Fruit fly (Drosophila melanogaster) whole organism, embryonic: ENCODE results near the gene CG14362.

ENCODE experiments used
- B-H2 ChIP-seq: fragments of 200-800 bp; sonication (Bioruptor generic); optimal IDR thresholded peaks from 2 replicates; lab custom pipeline; 2018; ENCODE audit warnings: missing biosample characterization, mild to moderate bottlenecking, missing genetic modification characterization
- Bgb ChIP-seq: fragments of 200-800 bp; sonication (Bioruptor generic); IDR thresholded peaks from 2 replicates; pipeline ENCODE4 v1.3.6; 2022; ENCODE audit warnings: missing biosample characterization, missing genetic modification characterization; ENCODE audit not compliant: partially characterized antibody
- BtbVII ChIP-seq: fragments of 200-800 bp; sonication (Bioruptor generic); optimal IDR thresholded peaks from 3 replicates; lab custom pipeline; 2017; ENCODE audit warnings: missing biosample characterization, mild to moderate bottlenecking, missing genetic modification characterization
- CG1024 ChIP-seq: fragments of 200-800 bp; sonication (Bioruptor generic); IDR thresholded peaks from 2 replicates; pipeline ENCODE4 v1.3.6; 2022; ENCODE audit warnings: missing biosample characterization, missing genetic modification characterization
- CG10274 ChIP-seq: fragments of 200-800 bp; sonication (Bioruptor generic); optimal IDR thresholded peaks from 3 replicates; lab custom pipeline; 2017; ENCODE audit warnings: missing biosample characterization, mild to moderate bottlenecking, missing genetic modification characterization
- CG10462 ChIP-seq: fragments of 200-800 bp; sonication (Bioruptor generic); optimal IDR thresholded peaks from 2 replicates; lab custom pipeline; 2016; ENCODE audit warnings: missing biosample characterization, missing genetic modification characterization
- CG11247 ChIP-seq: fragments of 200-800 bp; sonication (Bioruptor generic); IDR thresholded peaks from 2 replicates; pipeline ENCODE4 v1.3.6; 2022; ENCODE audit warnings: missing biosample characterization, missing genetic modification characterization
- CG11695 ChIP-seq: fragments of 200-800 bp; sonication (Bioruptor generic); IDR thresholded peaks from 3 replicates; pipeline ENCODE4 v1.3.6; 2022; ENCODE audit warnings: missing biosample characterization, missing genetic modification characterization
- CG12769 ChIP-seq: fragments of 200-800 bp; sonication (Bioruptor generic); optimal IDR thresholded peaks from 2 replicates; lab custom pipeline; 2019; ENCODE audit warnings: missing biosample characterization, mild to moderate bottlenecking, missing genetic modification characterization, moderate library complexity
- CG14014 ChIP-seq: fragments of 200-800 bp; sonication (Bioruptor generic); IDR thresholded peaks from 2 replicates; pipeline ENCODE4 v1.3.6; 2022; ENCODE audit warnings: missing biosample characterization, missing genetic modification characterization
- CG1529 ChIP-seq: fragments of 200-800 bp; sonication (Bioruptor generic); optimal IDR thresholded peaks from 3 replicates; lab custom pipeline; 2018; ENCODE audit warnings: missing biosample characterization, missing genetic modification characterization
- CG15696 ChIP-seq: fragments of 200-800 bp; sonication (Bioruptor generic); optimal IDR thresholded peaks from 2 replicates; lab custom pipeline; 2019; ENCODE audit warnings: missing biosample characterization, mild to moderate bottlenecking, missing genetic modification characterization, moderate library complexity
- CG16815 ChIP-seq: fragments of 200-800 bp; sonication (Bioruptor generic); optimal IDR thresholded peaks from 3 replicates; lab custom pipeline; 2017; ENCODE audit warnings: missing biosample characterization, mild to moderate bottlenecking, missing genetic modification characterization
- CG17385 ChIP-seq: fragments of 200-800 bp; sonication (Bioruptor generic); optimal IDR thresholded peaks from 3 replicates; lab custom pipeline; 2018; ENCODE audit warnings: missing biosample characterization, mild to moderate bottlenecking, missing genetic modification characterization
- CG32532 ChIP-seq: fragments of 200-800 bp; sonication (Bioruptor generic); IDR thresholded peaks from 2 replicates; pipeline ENCODE4 v1.3.6; 2022; ENCODE audit warnings: missing biosample characterization, missing genetic modification characterization
- CG4360 ChIP-seq: fragments of 200-800 bp; sonication (Bioruptor generic); IDR thresholded peaks from 2 replicates; pipeline ENCODE4 v1.3.6; 2022; ENCODE audit warnings: missing biosample characterization, missing genetic modification characterization
- CG43689 ChIP-seq: fragments of 200-800 bp; sonication (Bioruptor generic); IDR thresholded peaks from 2 replicates; pipeline ENCODE4 v1.3.6; 2022; ENCODE audit warnings: missing biosample characterization, missing genetic modification characterization
- CG6272 ChIP-seq: fragments of 200-800 bp; sonication (Bioruptor generic); IDR thresholded peaks from 2 replicates; pipeline ENCODE4 v1.3.6; 2022; ENCODE audit warnings: missing biosample characterization, missing genetic modification characterization
- CHES-1-like ChIP-seq: fragments of 200-800 bp; sonication (Bioruptor generic); optimal IDR thresholded peaks from 2 replicates; lab custom pipeline; 2016; ENCODE audit warnings: missing biosample characterization, missing genetic modification characterization
- Dll ChIP-seq: fragments of 200-800 bp; sonication (Bioruptor generic); IDR thresholded peaks from 4 replicates; pipeline ENCODE4 v1.3.6; 2022; ENCODE audit warnings: missing biosample characterization, missing genetic modification characterization; ENCODE audit not compliant: partially characterized antibody
- Doc3 ChIP-seq: fragments of 200-800 bp; sonication (Bioruptor generic); IDR thresholded peaks from 3 replicates; pipeline ENCODE4 v1.3.6; 2022; ENCODE audit warnings: missing biosample characterization, missing genetic modification characterization; ENCODE audit not compliant: partially characterized antibody
- Drgx ChIP-seq: fragments of 200-800 bp; sonication (Bioruptor generic); IDR thresholded peaks from 2 replicates; pipeline ENCODE4 v1.3.6; 2022; ENCODE audit warnings: missing biosample characterization, missing genetic modification characterization
- E2f2 ChIP-seq: fragments of 200-800 bp; sonication (Bioruptor generic); IDR thresholded peaks from 2 replicates; pipeline ENCODE4 v1.3.6; 2022; ENCODE audit warnings: missing biosample characterization, missing genetic modification characterization
- Eip74EF ChIP-seq, 2 experiments: fragments of 200-800 bp in 1 of 2; fragments of >200 bp in 1 of 2; sonication (Bioruptor generic) in 1 of 2; optimal IDR thresholded peaks; 2 replicates each; lab custom pipeline; 2017 to 2019; ENCODE audit warnings: missing biosample characterization in 2 of 2, missing genetic modification characterization in 2 of 2, mild to moderate bottlenecking in 1 of 2, moderate library complexity in 1 of 2
- HLHmδ ChIP-seq: fragments of 200-800 bp; sonication (Bioruptor generic); optimal IDR thresholded peaks from 2 replicates; lab custom pipeline; 2018; ENCODE audit warnings: missing biosample characterization, mild to moderate bottlenecking, missing genetic modification characterization, moderate library complexity
- HmgD ChIP-seq: fragments of 200-800 bp; sonication (Bioruptor generic); optimal IDR thresholded peaks from 3 replicates; lab custom pipeline; 2016; ENCODE audit warnings: missing biosample characterization, missing genetic modification characterization
- Ptx1 ChIP-seq: fragments of 200-800 bp; sonication (Bioruptor generic); IDR thresholded peaks from 2 replicates; pipeline ENCODE4 v1.3.6; 2022; ENCODE audit warnings: missing biosample characterization, missing genetic modification characterization
- Trl ChIP-seq, 3 experiments: fragments of >200 bp in 2 of 3; fragments of 200-800 bp in 1 of 3; sonication (Bioruptor generic) in 1 of 3; optimal IDR thresholded peaks; 2 replicates in 1 of 3; 3 replicates in 2 of 3; lab custom pipeline; 2016 to 2017; ENCODE audit warnings: missing biosample characterization in 1 of 3, missing genetic modification characterization in 1 of 3
- ara ChIP-seq: fragments of 200-800 bp; sonication (Bioruptor generic); IDR thresholded peaks from 2 replicates; pipeline ENCODE4 v1.3.6; 2022; ENCODE audit warnings: missing biosample characterization, missing genetic modification characterization
- bowl ChIP-seq: fragments of 200-800 bp; sonication (Bioruptor generic); IDR thresholded peaks from 2 replicates; pipeline ENCODE4 v1.3.6; 2022; ENCODE audit warnings: missing biosample characterization, missing genetic modification characterization
- cg ChIP-seq: fragments of 200-800 bp; sonication (Bioruptor generic); optimal IDR thresholded peaks from 3 replicates; lab custom pipeline; 2019; ENCODE audit warnings: missing biosample characterization, mild to moderate bottlenecking, missing genetic modification characterization, moderate library complexity
- chn ChIP-seq: fragments of 200-800 bp; sonication (Bioruptor generic); optimal IDR thresholded peaks from 2 replicates; lab custom pipeline; 2016; ENCODE audit warnings: missing biosample characterization, missing genetic modification characterization
- dpn ChIP-seq, 2 experiments: fragments of 200-800 bp; sonication (Bioruptor generic); optimal IDR thresholded peaks; 3 replicates each; lab custom pipeline; 2016; ENCODE audit warnings: missing biosample characterization in 2 of 2, missing genetic modification characterization in 2 of 2
- ftz-f1 ChIP-seq: fragments of 200-800 bp; sonication (Bioruptor generic); optimal IDR thresholded peaks from 2 replicates; lab custom pipeline; 2016; ENCODE audit warnings: missing biosample characterization, missing genetic modification characterization
- gce ChIP-seq: fragments of 200-800 bp; sonication (Bioruptor generic); IDR thresholded peaks from 3 replicates; pipeline ENCODE4 v1.3.6; 2022; ENCODE audit warnings: missing biosample characterization, missing genetic modification characterization
- grn ChIP-seq: fragments of 200-800 bp; sonication (Bioruptor generic); optimal IDR thresholded peaks from 3 replicates; lab custom pipeline; 2017; ENCODE audit warnings: missing biosample characterization, missing genetic modification characterization
- gro ChIP-seq: fragments of 200-800 bp; sonication (Bioruptor generic); optimal IDR thresholded peaks from 2 replicates; lab custom pipeline; 2016; ENCODE audit warnings: missing biosample characterization, missing genetic modification characterization
- oc ChIP-seq: fragments of 200-800 bp; sonication (Bioruptor generic); optimal IDR thresholded peaks from 2 replicates; lab custom pipeline; 2018; ENCODE audit warnings: missing biosample characterization, mild to moderate bottlenecking, missing genetic modification characterization, moderate library complexity
- p53 ChIP-seq: fragments of 200-800 bp; sonication (Bioruptor generic); optimal IDR thresholded peaks from 2 replicates; lab custom pipeline; 2016; ENCODE audit warnings: missing biosample characterization, missing genetic modification characterization
- salm ChIP-seq: fragments of 200-800 bp; sonication (Bioruptor generic); optimal IDR thresholded peaks from 2 replicates; lab custom pipeline; 2018; ENCODE audit warnings: missing biosample characterization, mild to moderate bottlenecking, missing genetic modification characterization
- sc ChIP-seq, 3 experiments: fragments of >200 bp in 2 of 3; fragments of 200-800 bp in 1 of 3; sonication (Bioruptor generic) in 1 of 3; optimal IDR thresholded peaks; 2 replicates in 2 of 3; 3 replicates in 1 of 3; lab custom pipeline; 2017; ENCODE audit warnings: mild to moderate bottlenecking in 1 of 3, missing biosample characterization in 1 of 3, missing genetic modification characterization in 1 of 3, missing genetic modification reagents in 1 of 3
- schlank ChIP-seq: fragments of 200-800 bp; sonication (Bioruptor generic); optimal IDR thresholded peaks from 2 replicates; lab custom pipeline; 2018; ENCODE audit warnings: missing biosample characterization, mild to moderate bottlenecking, missing genetic modification characterization
- seq ChIP-seq: fragments of 200-800 bp; sonication (Bioruptor generic); IDR thresholded peaks from 2 replicates; pipeline ENCODE4 v1.3.6; 2022; ENCODE audit warnings: missing biosample characterization, missing genetic modification characterization
- sima ChIP-seq: fragments of 200-800 bp; sonication (Bioruptor generic); optimal IDR thresholded peaks from 2 replicates; lab custom pipeline; 2016; ENCODE audit warnings: missing biosample characterization, missing genetic modification characterization
- sna ChIP-seq: fragments of 200-800 bp; sonication (Bioruptor generic); IDR thresholded peaks from 2 replicates; pipeline ENCODE4 v1.3.6; 2022; ENCODE audit warnings: missing biosample characterization, missing genetic modification characterization; ENCODE audit not compliant: partially characterized antibody
- sqz ChIP-seq: fragments of 200-800 bp; sonication (Bioruptor generic); optimal IDR thresholded peaks from 3 replicates; lab custom pipeline; 2018; ENCODE audit warnings: missing biosample characterization, mild to moderate bottlenecking, missing genetic modification characterization
- wdn ChIP-seq: fragments of 200-800 bp; sonication (Bioruptor generic); IDR thresholded peaks from 2 replicates; pipeline ENCODE4 v1.3.6; 2022; ENCODE audit warnings: missing biosample characterization, missing genetic modification characterization
- wek ChIP-seq: fragments of 200-800 bp; sonication (Bioruptor generic); optimal IDR thresholded peaks from 3 replicates; lab custom pipeline; 2018; ENCODE audit warnings: missing biosample characterization, mild to moderate bottlenecking, missing genetic modification characterization, moderate library complexity
- z ChIP-seq: fragments of 200-800 bp; sonication (Bioruptor generic); IDR thresholded peaks from 3 replicates; pipeline ENCODE4 v1.3.6; 2022; ENCODE audit warnings: missing biosample characterization, missing genetic modification characterization

Gene CG14362

dm6 chr3R:13815022-13815440 lies 40.2 kb downstream of the CG14362 start (continued):
- no peak for TF ChIP-seq CG1024 (GFP tag; lab: Robert Waterston, UW)
- no peak for TF ChIP-seq sqz (GFP tag; lab: Kevin White, UChicago)
- TF ChIP-seq wek (GFP tag; lab: Kevin White, UChicago): no peak
- peak; percentile 57 for TF ChIP-seq ftz-f1 (GFP tag; lab: Kevin White, UChicago)
- TF ChIP-seq HLHmδ: peak; percentile 21
- no peak for TF ChIP-seq CG10274 (GFP tag; lab: Kevin White, UChicago)
- TF ChIP-seq CG43689 (GFP tag; lab: Robert Waterston, UW): no peak
- no peak for TF ChIP-seq p53 (GFP tag; lab: Kevin White, UChicago)
- TF ChIP-seq CG10462 (GFP tag; lab: Kevin White, UChicago): no peak
- TF ChIP-seq HmgD (GFP tag; lab: Kevin White, UChicago): no peak
- TF ChIP-seq salm (tag; lab: Kevin White, UChicago): no peak
- no peak for TF ChIP-seq grn
- TF ChIP-seq dpn (GFP tag; optimal IDR thresholded peaks at IDR 0.05; lab: Kevin White, UChicago): no peak
- no peak for TF ChIP-seq CG6272 (GFP tag; lab: Robert Waterston, UW)
- peak; percentile 91 to 94 for TF ChIP-seq Trl (optimal IDR thresholded peaks at IDR 0.05; lab: Kevin White, UChicago)
- no peak for TF ChIP-seq Trl (GFP tag; optimal IDR thresholded peaks at IDR 0.05; lab: Kevin White, UChicago)
- TF ChIP-seq CG14014 (GFP tag; lab: Robert Waterston, UW): no peak
- TF ChIP-seq Doc3 (GFP tag; lab: Robert Waterston, UW): 0 out of 3 replicates have a peak, but pooled peaks have one; percentile 36
- TF ChIP-seq Ptx1 (GFP tag; lab: Robert Waterston, UW): no peak
- peak; percentile 42; the same call in 1 of the 2 replicates for TF ChIP-seq CG32532 (GFP tag; lab: Robert Waterston, UW)
- TF ChIP-seq CG17385 (GFP tag; lab: Kevin White, UChicago): no peak
- TF ChIP-seq sna: peak; percentile 56
- TF ChIP-seq gro (GFP tag; lab: Kevin White, UChicago): peak; percentile 11
- TF ChIP-seq Eip74EF (GFP tag; optimal IDR thresholded peaks at IDR 0.05; lab: Kevin White, UChicago): peak in 1 of 2 experiments; percentile 33
- TF ChIP-seq z (GFP tag; lab: Robert Waterston, UW): peak; percentile 78; the same call in 2 of the 3 replicates
- peak; percentile 48; the same call in 1 of the 4 replicates for TF ChIP-seq Dll (GFP tag; lab: Robert Waterston, UW)
- TF ChIP-seq gce: peak; percentile 25; the same call in 1 of the 3 replicates
- peak; percentile 16 for TF ChIP-seq cg (GFP tag; lab: Kevin White, UChicago)

- TF ChIP-seq CG10274 (GFP tag; lab: Kevin White, UChicago) (no peak), sima (GFP tag; lab: Kevin White, UChicago) (no peak), CG1529 (peak; percentile 18), CG11247 (GFP tag; lab: Robert Waterston, UW) (no peak), Drgx (GFP tag; lab: Robert Waterston, UW) (peak; percentile 44; the same call in 1 of the 2 replicates), BtbVII (GFP tag; lab: Kevin White, UChicago) (peak; percentile 65), CG11695 (no peak), wdn (GFP tag; lab: Robert Waterston, UW) (0 out of 2 replicates have a peak, but pooled peaks have one; percentile 52), schlank (tag; lab: Kevin White, UChicago) (no peak), seq (GFP tag; lab: Robert Waterston, UW) (no peak; the same call in 1 of the 2 replicates), bowl (GFP tag; lab: Robert Waterston, UW) (peak; percentile 59; the same call in 1 of the 2 replicates), B-H2 (GFP tag; lab: Kevin White, UChicago) (no peak), CG4360 (GFP tag; lab: Robert Waterston, UW) (peak; percentile 29), E2f2 (GFP tag; lab: Robert Waterston, UW) (peak; percentile 19; the same call in 1 of the 2 replicates), chn (GFP tag; lab: Kevin White, UChicago) (no peak), CG12769 (tag; lab: Kevin White, UChicago) (peak; percentile 52), cg (GFP tag; lab: Kevin White, UChicago) (peak; percentile 77), oc (tag; lab: Kevin White, UChicago) (peak; percentile 26), Bgb (GFP tag; lab: Robert Waterston, UW) (no peak), CG16815 (GFP tag; lab: Kevin White, UChicago) (no peak), CHES-1-like (GFP tag; lab: Kevin White, UChicago) (no peak), ara (0 out of 2 replicates have a peak, but pooled peaks have one; percentile 47), CG15696 (tag; lab: Kevin White, UChicago) (no peak), sc (optimal IDR thresholded peaks at IDR 0.05; lab: Kevin White, UChicago) (no peak), sc (GFP tag; optimal IDR thresholded peaks at IDR 0.05; lab: Kevin White, UChicago) (peak; percentile 19)
Observed at dm6 chr3R:13812736-13813250, 42.5 kb downstream of the CG14362 start, which contains the start of the genes tal-1A, tal-2A, tal-3A and tal-AA. Gene tal-1A (plus strand): TSS chr3R:13813109. Gene tal-2A (plus strand): TSS chr3R:13813109. Gene tal-3A (plus strand): TSS chr3R:13813109. Gene tal-AA (plus strand): TSS chr3R:13813109.
